Fruit fly (Drosophila melanogaster) whole organism, embryonic: ENCODE results near the gene CG32036.
A peak's percentile ranks its signal among the peaks of the same experiment; 100 is the strongest.

Source experiments
- Asciz ChIP-seq: fragments of 200-800 bp; sonication (Bioruptor generic); optimal IDR thresholded peaks from 2 replicates; lab custom pipeline; 2017; ENCODE audit warnings: missing biosample characterization, mild to moderate bottlenecking, missing genetic modification characterization, missing genetic modification reagents
- Bdp1 ChIP-seq: fragments of 200-800 bp; sonication (Bioruptor generic); optimal IDR thresholded peaks from 3 replicates; lab custom pipeline; 2016; ENCODE audit warnings: missing biosample characterization, missing genetic modification characterization
- Bteb2 ChIP-seq: fragments of 200-800 bp; sonication (Bioruptor generic); optimal IDR thresholded peaks from 2 replicates; lab custom pipeline; 2016; ENCODE audit warnings: missing biosample characterization, missing genetic modification characterization
- CG10147 ChIP-seq: fragments of 200-800 bp; sonication (Bioruptor generic); optimal IDR thresholded peaks from 2 replicates; lab custom pipeline; 2019; ENCODE audit warnings: missing biosample characterization, mild to moderate bottlenecking, missing genetic modification characterization, moderate library complexity
- CG10959 ChIP-seq: fragments of 200-800 bp; sonication (Bioruptor generic); IDR thresholded peaks from 2 replicates; pipeline ENCODE4 v1.3.6; 2022; ENCODE audit warnings: missing biosample characterization, missing genetic modification characterization
- CG10979 ChIP-seq: fragments of 200-800 bp; sonication (Bioruptor generic); optimal IDR thresholded peaks from 2 replicates; lab custom pipeline; 2018; ENCODE audit warnings: missing biosample characterization, mild to moderate bottlenecking, missing genetic modification characterization, moderate library complexity
- CG11093 ChIP-seq: fragments of 200-800 bp; sonication (Bioruptor generic); IDR thresholded peaks from 3 replicates; pipeline ENCODE4 v1.3.6; 2022; ENCODE audit warnings: missing biosample characterization, missing genetic modification characterization
- CG1233 ChIP-seq: fragments of 200-800 bp; sonication (Bioruptor generic); optimal IDR thresholded peaks from 4 replicates; lab custom pipeline; 2018; ENCODE audit warnings: missing biosample characterization, mild to moderate bottlenecking, missing genetic modification characterization
- CG13296 ChIP-seq: fragments of 200-800 bp; sonication (Bioruptor generic); optimal IDR thresholded peaks from 3 replicates; lab custom pipeline; 2018; ENCODE audit warnings: missing biosample characterization, mild to moderate bottlenecking, missing genetic modification characterization
- CG14860 ChIP-seq: fragments of 200-800 bp; sonication (Bioruptor generic); IDR thresholded peaks from 3 replicates; pipeline ENCODE4 v1.3.6; 2022; ENCODE audit warnings: missing biosample characterization, missing genetic modification characterization; ENCODE audit not compliant: partially characterized antibody
- CG15073 ChIP-seq: fragments of 200-800 bp; sonication (Bioruptor generic); optimal IDR thresholded peaks from 2 replicates; lab custom pipeline; 2016; ENCODE audit warnings: missing biosample characterization, missing genetic modification characterization
- CG15479 ChIP-seq: fragments of 200-800 bp; sonication (Bioruptor generic); optimal IDR thresholded peaks from 3 replicates; lab custom pipeline; 2019; ENCODE audit warnings: missing biosample characterization, mild to moderate bottlenecking, missing genetic modification characterization, moderate library complexity
- CG15601 ChIP-seq: fragments of 200-800 bp; sonication (Bioruptor generic); optimal IDR thresholded peaks from 3 replicates; lab custom pipeline; 2019; ENCODE audit warnings: missing biosample characterization, mild to moderate bottlenecking, missing genetic modification characterization, moderate library complexity
- CG16863 ChIP-seq: fragments of 200-800 bp; sonication (Bioruptor generic); optimal IDR thresholded peaks from 3 replicates; lab custom pipeline; 2016; ENCODE audit warnings: missing biosample characterization, missing genetic modification characterization
- CG17186 ChIP-seq: fragments of 200-800 bp; sonication (Bioruptor generic); optimal IDR thresholded peaks from 3 replicates; lab custom pipeline; 2017; ENCODE audit warnings: missing biosample characterization, missing genetic modification reagents, missing genetic modification characterization
- CG2889 ChIP-seq: fragments of 200-800 bp; sonication (Bioruptor generic); IDR thresholded peaks from 3 replicates; pipeline ENCODE4 v1.3.6; 2022; ENCODE audit warnings: missing biosample characterization, missing genetic modification characterization
- CG30020 ChIP-seq: fragments of 200-800 bp; optimal IDR thresholded peaks from 2 replicates; lab custom pipeline; 2019; ENCODE audit warnings: missing biosample characterization, mild to moderate bottlenecking, missing genetic modification characterization, moderate library complexity
- CG31365 ChIP-seq: fragments of 200-800 bp; sonication (Bioruptor generic); optimal IDR thresholded peaks from 2 replicates; lab custom pipeline; 2018; ENCODE audit warnings: missing biosample characterization, mild to moderate bottlenecking, missing genetic modification characterization
- CG33557 ChIP-seq: fragments of 200-800 bp; sonication (Bioruptor generic); optimal IDR thresholded peaks from 2 replicates; lab custom pipeline; 2019; ENCODE audit warnings: missing biosample characterization, mild to moderate bottlenecking, missing genetic modification characterization, moderate library complexity
- CG3847 ChIP-seq: fragments of 200-800 bp; sonication (Bioruptor generic); IDR thresholded peaks from 2 replicates; pipeline ENCODE4 v1.3.6; 2022; ENCODE audit warnings: missing biosample characterization, missing genetic modification characterization
- CG42726 ChIP-seq: fragments of 200-800 bp; sonication (Bioruptor generic); IDR thresholded peaks from 2 replicates; pipeline ENCODE4 v1.3.6; 2022; ENCODE audit warnings: missing biosample characterization, missing genetic modification characterization; ENCODE audit not compliant: partially characterized antibody
- CG4282 ChIP-seq: fragments of 200-800 bp; sonication (Bioruptor generic); optimal IDR thresholded peaks from 2 replicates; lab custom pipeline; 2016; ENCODE audit warnings: missing biosample characterization, missing genetic modification characterization
- CG4404 ChIP-seq: fragments of 200-800 bp; sonication (Bioruptor generic); IDR thresholded peaks from 2 replicates; pipeline ENCODE4 v1.3.6; 2022; ENCODE audit warnings: missing biosample characterization, missing genetic modification characterization
- CG6254 ChIP-seq: fragments of 200-800 bp; sonication (Bioruptor generic); optimal IDR thresholded peaks from 3 replicates; lab custom pipeline; 2017; ENCODE audit warnings: mild to moderate bottlenecking, missing biosample characterization, missing genetic modification reagents, missing genetic modification characterization
- CG6765 ChIP-seq: fragments of 200-800 bp; sonication (Bioruptor generic); optimal IDR thresholded peaks from 3 replicates; lab custom pipeline; 2017; ENCODE audit warnings: missing biosample characterization, mild to moderate bottlenecking, missing genetic modification characterization
- CG7372 ChIP-seq: fragments of 200-800 bp; sonication (Bioruptor generic); IDR thresholded peaks from 2 replicates; pipeline ENCODE4 v1.3.6; 2022; ENCODE audit warnings: missing biosample characterization, missing genetic modification characterization
- CG7839 ChIP-seq: fragments of 200-800 bp; sonication (Bioruptor generic); optimal IDR thresholded peaks from 3 replicates; lab custom pipeline; 2018; ENCODE audit warnings: missing biosample characterization, mild to moderate bottlenecking, missing genetic modification characterization, moderate library complexity
- CG8765 ChIP-seq: fragments of 200-800 bp; sonication (Bioruptor generic); IDR thresholded peaks from 2 replicates; pipeline ENCODE4 v1.3.6; 2022; ENCODE audit warnings: missing biosample characterization, missing genetic modification characterization
- CG9727 ChIP-seq: fragments of 200-800 bp; sonication (Bioruptor generic); optimal IDR thresholded peaks from 3 replicates; lab custom pipeline; 2017; ENCODE audit warnings: missing biosample characterization, mild to moderate bottlenecking, missing genetic modification characterization
- Chrac-16 ChIP-seq: fragments of 200-800 bp; sonication (Bioruptor generic); optimal IDR thresholded peaks from 3 replicates; lab custom pipeline; 2016; ENCODE audit warnings: missing biosample characterization, missing genetic modification characterization
- Hr51 ChIP-seq, 2 experiments: fragments of 200-800 bp; sonication (Bioruptor generic); optimal IDR thresholded peaks; 2 replicates in 1 of 2; 3 replicates in 1 of 2; lab custom pipeline; 2016 to 2018; ENCODE audit warnings: missing biosample characterization in 2 of 2, missing genetic modification characterization in 2 of 2, mild to moderate bottlenecking in 1 of 2, moderate library complexity in 1 of 2
- Hr78 ChIP-seq, 2 experiments: fragments of 200-800 bp in 1 of 2; fragments of >200 bp in 1 of 2; sonication (Bioruptor generic) in 1 of 2; optimal IDR thresholded peaks; 2 replicates each; lab custom pipeline; 2017 to 2019; ENCODE audit warnings: missing biosample characterization in 2 of 2, missing genetic modification characterization in 2 of 2, mild to moderate bottlenecking in 1 of 2, moderate library complexity in 1 of 2
- Lhr ChIP-seq: fragments of 200-800 bp; sonication (Bioruptor generic); optimal IDR thresholded peaks from 3 replicates; lab custom pipeline; 2017; ENCODE audit warnings: mild to moderate bottlenecking, missing biosample characterization, missing genetic modification reagents, missing genetic modification characterization
- Lpt ChIP-seq: fragments of >200 bp; optimal IDR thresholded peaks from 2 replicates; lab custom pipeline; 2018; ENCODE audit warnings: missing biosample characterization, missing genetic modification characterization
- Mad ChIP-seq: fragments of 200-800 bp; sonication (Bioruptor generic); optimal IDR thresholded peaks from 2 replicates; lab custom pipeline; 2016; ENCODE audit warnings: missing biosample characterization, missing genetic modification characterization
- Poxn ChIP-seq: fragments of 200-800 bp; sonication (Bioruptor generic); IDR thresholded peaks from 2 replicates; pipeline ENCODE4 v1.3.6; 2022; ENCODE audit warnings: missing biosample characterization, missing genetic modification characterization
- Rx ChIP-seq: fragments of 200-800 bp; sonication (Bioruptor generic); IDR thresholded peaks from 2 replicates; pipeline ENCODE4 v1.3.6; 2022; ENCODE audit warnings: missing biosample characterization, missing genetic modification characterization
- Sry-β ChIP-seq: fragments of 200-800 bp; sonication (Bioruptor generic); optimal IDR thresholded peaks from 2 replicates; lab custom pipeline; 2018; ENCODE audit warnings: missing biosample characterization, mild to moderate bottlenecking, missing genetic modification characterization, moderate library complexity
- bbx ChIP-seq: fragments of 200-800 bp; sonication (Bioruptor generic); IDR thresholded peaks from 2 replicates; pipeline ENCODE4 v1.3.6; 2022; ENCODE audit warnings: missing biosample characterization, missing genetic modification characterization; ENCODE audit not compliant: partially characterized antibody
- grau ChIP-seq: fragments of 200-800 bp; optimal IDR thresholded peaks from 3 replicates; lab custom pipeline; 2019; ENCODE audit warnings: missing biosample characterization, mild to moderate bottlenecking, missing genetic modification characterization, moderate library complexity
- grn ChIP-seq: fragments of 200-800 bp; sonication (Bioruptor generic); optimal IDR thresholded peaks from 3 replicates; lab custom pipeline; 2017; ENCODE audit warnings: missing biosample characterization, missing genetic modification characterization
- lbe ChIP-seq: fragments of 200-800 bp; sonication (Bioruptor generic); optimal IDR thresholded peaks from 2 replicates; lab custom pipeline; 2016; ENCODE audit warnings: missing biosample characterization, mild to moderate bottlenecking, missing genetic modification characterization
- mam ChIP-seq: fragments of 200-800 bp; sonication (Bioruptor generic); optimal IDR thresholded peaks from 3 replicates; lab custom pipeline; 2016; ENCODE audit warnings: missing biosample characterization, missing genetic modification characterization
- odd ChIP-seq: fragments of 200-800 bp; sonication (Bioruptor generic); optimal IDR thresholded peaks from 2 replicates; lab custom pipeline; 2017; ENCODE audit warnings: missing biosample characterization, mild to moderate bottlenecking, missing genetic modification characterization
- sc ChIP-seq, 3 experiments: fragments of >200 bp in 2 of 3; fragments of 200-800 bp in 1 of 3; sonication (Bioruptor generic) in 1 of 3; optimal IDR thresholded peaks; 2 replicates in 2 of 3; 3 replicates in 1 of 3; lab custom pipeline; 2017; ENCODE audit warnings: mild to moderate bottlenecking in 1 of 3, missing biosample characterization in 1 of 3, missing genetic modification characterization in 1 of 3, missing genetic modification reagents in 1 of 3
- seq ChIP-seq: fragments of 200-800 bp; sonication (Bioruptor generic); IDR thresholded peaks from 2 replicates; pipeline ENCODE4 v1.3.6; 2022; ENCODE audit warnings: missing biosample characterization, missing genetic modification characterization
- tll ChIP-seq, 2 experiments: fragments of 200-800 bp in 1 of 2; fragments of >200 bp in 1 of 2; sonication (Bioruptor generic) in 1 of 2; optimal IDR thresholded peaks; 2 replicates each; lab custom pipeline; 2017 to 2019; ENCODE audit warnings: missing biosample characterization in 2 of 2, missing genetic modification characterization in 2 of 2, mild to moderate bottlenecking in 1 of 2, moderate library complexity in 1 of 2
- z ChIP-seq: fragments of 200-800 bp; sonication (Bioruptor generic); IDR thresholded peaks from 3 replicates; pipeline ENCODE4 v1.3.6; 2022; ENCODE audit warnings: missing biosample characterization, missing genetic modification characterization
- zfh1 ChIP-seq: fragments of 200-800 bp; sonication (Bioruptor generic); IDR thresholded peaks from 3 replicates; pipeline ENCODE4 v1.3.6; 2022; ENCODE audit warnings: missing biosample characterization, missing genetic modification characterization

CG32036 gene

DNA sequence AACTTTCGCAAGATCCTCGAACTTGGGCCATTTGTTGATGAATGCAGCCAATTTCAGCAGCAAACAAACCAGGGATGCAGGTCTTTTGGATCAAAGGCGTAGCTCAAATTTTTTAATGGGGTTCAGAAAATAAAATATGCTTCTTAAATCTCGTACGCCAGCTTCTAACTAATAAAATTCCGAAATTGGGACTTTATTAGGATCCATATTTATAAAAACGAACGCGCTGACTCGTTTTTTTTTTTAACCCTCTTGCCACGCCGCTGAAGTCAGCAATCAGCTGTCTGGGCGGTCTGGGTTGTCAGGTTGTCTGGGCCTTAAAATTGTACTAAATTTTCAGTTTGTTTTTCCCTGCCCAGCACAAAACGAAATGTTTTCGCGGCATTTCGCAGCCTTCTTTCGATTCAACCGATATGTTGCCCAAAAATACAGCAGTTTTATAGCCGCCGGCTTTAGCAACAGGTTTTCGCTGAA lies 31.4 kb downstream of the CG32036 start, which contains the start of gene CG3437 (continued):
- peak; percentile 98 for TF ChIP-seq Asciz (GFP tag; lab: Kevin White, UChicago)
- TF ChIP-seq odd = peak; percentile 98
- peak; percentile 82 for TF ChIP-seq z (GFP tag; lab: Robert Waterston, UW)
- peak; percentile 97 for TF ChIP-seq CG33557
- no peak for TF ChIP-seq CG14860 (GFP tag; lab: Robert Waterston, UW)
- peak; percentile 80 for TF ChIP-seq grn (GFP tag; lab: Kevin White, UChicago)
- TF ChIP-seq CG42726 (GFP tag; lab: Robert Waterston, UW) = no peak
- TF ChIP-seq Hr78 (GFP tag; optimal IDR thresholded peaks at IDR 0.05; lab: Kevin White, UChicago) = peak in 1 of 2 experiments; percentile 86
- TF ChIP-seq lbe (GFP tag; lab: Kevin White, UChicago) = peak; percentile 97
- TF ChIP-seq CG15073 (GFP tag; lab: Kevin White, UChicago) = peak; percentile 89
- peak; percentile 98 for TF ChIP-seq Chrac-16 (GFP tag; lab: Kevin White, UChicago)
- peak; percentile 97 for TF ChIP-seq CG15601 (tag; lab: Kevin White, UChicago)
- TF ChIP-seq CG1233 (GFP tag; lab: Kevin White, UChicago) = peak; percentile 99
- peak; percentile 95 for TF ChIP-seq Lhr (GFP tag; lab: Kevin White, UChicago)
- TF ChIP-seq grau (tag; lab: Kevin White, UChicago) = peak; percentile 97
- peak; percentile 99 for TF ChIP-seq CG13296 (GFP tag; lab: Kevin White, UChicago)
- TF ChIP-seq Rx = peak; percentile 100
- TF ChIP-seq CG15479 = peak; percentile 59
- peak; percentile 81 for TF ChIP-seq CG30020 (tag; lab: Kevin White, UChicago)
- peak; percentile 98 for TF ChIP-seq Mad (GFP tag; lab: Kevin White, UChicago)
- TF ChIP-seq CG17186 (GFP tag; lab: Kevin White, UChicago) = peak; percentile 95
- peak; percentile 99 for TF ChIP-seq CG7372
- TF ChIP-seq CG2889 (GFP tag; lab: Robert Waterston, UW) = peak; percentile 98
- TF ChIP-seq bbx = 0 out of 2 replicates have a peak, but pooled peaks have one; percentile 44
- peak; percentile 99 for TF ChIP-seq CG4404 (GFP tag; lab: Robert Waterston, UW)
- TF ChIP-seq Bteb2 (GFP tag; lab: Kevin White, UChicago) = peak; percentile 98
- peak; percentile 97 to 98 for TF ChIP-seq Hr51 (GFP tag; optimal IDR thresholded peaks at IDR 0.05; lab: Kevin White, UChicago)
- no peak for TF ChIP-seq Lpt
- peak; percentile 99 for TF ChIP-seq CG16863 (GFP tag; lab: Kevin White, UChicago)
- peak; percentile 99 for TF ChIP-seq CG7839 (tag; lab: Kevin White, UChicago)
- TF ChIP-seq CG10147 (GFP tag; lab: Kevin White, UChicago) = peak; percentile 98
- peak; percentile 97 for TF ChIP-seq CG4282 (GFP tag; lab: Kevin White, UChicago)
- TF ChIP-seq seq = peak; percentile 99
- peak; percentile 99 for TF ChIP-seq CG8765 (GFP tag; lab: Robert Waterston, UW)
- no peak for TF ChIP-seq sc (optimal IDR thresholded peaks at IDR 0.05; lab: Kevin White, UChicago)
- peak; percentile 96 for TF ChIP-seq sc (GFP tag; optimal IDR thresholded peaks at IDR 0.05; lab: Kevin White, UChicago)
- peak in 1 of 2 experiments; percentile 84 for TF ChIP-seq tll (GFP tag; optimal IDR thresholded peaks at IDR 0.05; lab: Kevin White, UChicago)
- TF ChIP-seq CG11093 (GFP tag; lab: Robert Waterston, UW) = peak; percentile 99
- peak; percentile 99 for TF ChIP-seq CG6765 (GFP tag; lab: Kevin White, UChicago)
- peak; percentile 99 for TF ChIP-seq mam (GFP tag; lab: Kevin White, UChicago)
- TF ChIP-seq CG10979 (tag; lab: Kevin White, UChicago) = peak; percentile 99
- peak; percentile 99 for TF ChIP-seq CG10959 (GFP tag; lab: Robert Waterston, UW)
- TF ChIP-seq CG31365 (tag; lab: Kevin White, UChicago) = peak; percentile 93
- peak; percentile 96 for TF ChIP-seq Poxn (GFP tag; lab: Robert Waterston, UW)
- peak; percentile 94 for TF ChIP-seq Bdp1
- TF ChIP-seq CG6254 (GFP tag; lab: Kevin White, UChicago) = peak; percentile 96
- peak; percentile 98 for TF ChIP-seq CG9727
- peak; percentile 99 for TF ChIP-seq CG3847 (GFP tag; lab: Robert Waterston, UW)
- peak; percentile 74 for TF ChIP-seq Sry-β (GFP tag; lab: Kevin White, UChicago)
- TF ChIP-seq zfh1 = peak; percentile 100
